Worm (Caenorhabditis elegans) whole organism, early embryonic: Measurements from ENCODE around the gene K10B4.3.

Experiments
- B0310.2 ChIP-seq: sonication (generic microtip); optimal IDR thresholded peaks from 2 replicates; lab custom pipeline; 2016; ENCODE audit warnings: mild to moderate bottlenecking, missing genetic modification characterization, missing compliant biosample characterization
- F13C5.2 ChIP-seq: sonication (generic microtip); optimal IDR thresholded peaks from 2 replicates; lab custom pipeline; 2017; ENCODE audit warnings: mild to moderate bottlenecking, missing genetic modification characterization, inconsistent platforms, missing compliant biosample characterization
- aly-1 ChIP-seq: sonication (generic microtip); optimal IDR thresholded peaks from 2 replicates; lab custom pipeline; 2016; ENCODE audit warnings: missing genetic modification characterization, missing compliant biosample characterization
- ama-1 ChIP-seq: fragments of 150-350 bp; optimal IDR thresholded peaks from 2 replicates; lab custom pipeline; 2014
- ceh-13 ChIP-seq: fragments of 200-800 bp; sonication (Bioruptor generic); optimal IDR thresholded peaks from 2 replicates; lab custom pipeline; 2018; ENCODE audit warnings: mild to moderate bottlenecking, missing genetic modification characterization, missing compliant biosample characterization
- ceh-36 ChIP-seq: sonication (generic microtip); optimal IDR thresholded peaks from 2 replicates; lab custom pipeline; 2016; ENCODE audit warnings: missing genetic modification characterization, inconsistent platforms, missing compliant biosample characterization
- ets-7 ChIP-seq: sonication (generic microtip); optimal IDR thresholded peaks from 2 replicates; lab custom pipeline; 2016; ENCODE audit warnings: missing genotype, missing genetic modification characterization, missing compliant biosample characterization
- flt-1 ChIP-seq: fragments of 200-800 bp; sonication (Bioruptor generic); IDR thresholded peaks from 2 replicates; pipeline ENCODE4 v1.3.6; 2022; ENCODE audit warnings: missing genetic modification characterization, missing compliant biosample characterization
- hmbx-1 ChIP-seq: sonication (generic microtip); optimal IDR thresholded peaks from 2 replicates; lab custom pipeline; 2016; ENCODE audit warnings: mild to moderate bottlenecking, missing genetic modification characterization, missing compliant biosample characterization
- hmg-4 ChIP-seq: fragments of 200-800 bp; sonication (Bioruptor generic); optimal IDR thresholded peaks from 2 replicates; lab custom pipeline; 2018; ENCODE audit warnings: mild to moderate bottlenecking, missing genetic modification characterization, missing compliant biosample characterization
- hnd-1 ChIP-seq: sonication (generic microtip); optimal IDR thresholded peaks from 2 replicates; lab custom pipeline; 2016; ENCODE audit warnings: missing genetic modification characterization, missing compliant biosample characterization
- pes-1 ChIP-seq: fragments of 200-800 bp; sonication (Bioruptor generic); IDR thresholded peaks from 2 replicates; pipeline ENCODE4 v1.3.6; 2022; ENCODE audit warnings: missing genetic modification reagents, missing genetic modification characterization, missing compliant biosample characterization
- scrt-1 ChIP-seq: fragments of 200-800 bp; sonication (Bioruptor generic); IDR thresholded peaks from 2 replicates; pipeline ENCODE4 v1.3.6; 2022; ENCODE audit warnings: missing genetic modification characterization, missing compliant biosample characterization
- sea-1 ChIP-seq: fragments of 200-800 bp; sonication (Bioruptor generic); conservative IDR thresholded peaks from 2 replicates; pipeline ENCODE4 v1.3.6; 2022; ENCODE audit warnings: missing genetic modification characterization, missing compliant biosample characterization
- tbx-11 ChIP-seq: fragments of 200-800 bp; sonication (Bioruptor generic); IDR thresholded peaks from 2 replicates; pipeline ENCODE4 v1.3.6; 2022; ENCODE audit warnings: missing genetic modification characterization, missing compliant biosample characterization
- tbx-37 ChIP-seq: fragments of 200-800 bp; sonication (Bioruptor generic); conservative IDR thresholded peaks from 2 replicates; pipeline ENCODE4 v1.3.6; 2022; ENCODE audit warnings: missing genetic modification reagents, missing genetic modification characterization, missing compliant biosample characterization
- tra-4 ChIP-seq: sonication (generic microtip); optimal IDR thresholded peaks from 2 replicates; lab custom pipeline; 2017; ENCODE audit warnings: missing genetic modification characterization, missing compliant biosample characterization

K10B4.3 gene

ce11 chrII:129770-130169 lies 8.7 kb upstream of the K10B4.3 start:
- TF ChIP-seq sea-1 (no peak), ama-1 (no peak), scrt-1 (GFP tag; lab: Robert Waterston, UW) (no peak), F13C5.2 (tag; lab: Kevin White, UChicago) (no peak)

- no peak for TF ChIP-seq hnd-1 (tag; lab: Kevin White, UChicago)
Observed at ce11 chrII:128929-129328, 7.9 kb upstream of the K10B4.3 start, which contains the start of gene srd-3. Gene srd-3, minus strand, starts transcription at chrII:129029.

ce11 chrII:124904-125303 lies 3.9 kb upstream of the K10B4.3 start, which contains the start of gene nmur-2:
Gene nmur-2, minus strand, starts transcription at chrII:125004.
- no peak for TF ChIP-seq ceh-13
- TF ChIP-seq ceh-36 (tag; lab: Kevin White, UChicago): no peak

- TF ChIP-seq ets-7 (tag; lab: Kevin White, UChicago) (no peak), sea-1 (no peak), aly-1 (tag; lab: Kevin White, UChicago) (no peak), tra-4 (tag; lab: Kevin White, UChicago) (no peak), ama-1 (no peak), hnd-1 (tag; lab: Kevin White, UChicago) (no peak), hmg-4 (GFP tag; lab: Kevin White, UChicago) (no peak), ceh-36 (tag; lab: Kevin White, UChicago) (no peak), pes-1 (GFP tag; lab: Robert Waterston, UW) (no peak), flt-1 (GFP tag; lab: Robert Waterston, UW) (no peak), scrt-1 (GFP tag; lab: Robert Waterston, UW) (no peak), F13C5.2 (tag; lab: Kevin White, UChicago) (no peak), tbx-11 (GFP tag; lab: Robert Waterston, UW) (no peak), hmbx-1 (tag; lab: Kevin White, UChicago) (no peak), ceh-13 (no peak), B0310.2 (tag; lab: Kevin White, UChicago) (no peak), tbx-37 (no peak)
Observed at ce11 chrII:122494-122893, 1.5 kb upstream of the K10B4.3 start.

ce11 chrII:122008-122407 lies 987 bp upstream of the K10B4.3 start:
- no peak for TF ChIP-seq scrt-1 (GFP tag; lab: Robert Waterston, UW)
- no peak for TF ChIP-seq ets-7 (tag; lab: Kevin White, UChicago)
- no peak for TF ChIP-seq hnd-1 (tag; lab: Kevin White, UChicago)
- no peak for TF ChIP-seq tbx-11 (GFP tag; lab: Robert Waterston, UW)
- TF ChIP-seq tbx-37: no peak
- no peak for TF ChIP-seq flt-1 (GFP tag; lab: Robert Waterston, UW)
- TF ChIP-seq ceh-36 (tag; lab: Kevin White, UChicago): no peak
- no peak for TF ChIP-seq aly-1 (tag; lab: Kevin White, UChicago)
- TF ChIP-seq tra-4 (tag; lab: Kevin White, UChicago): no peak
- TF ChIP-seq hmbx-1 (tag; lab: Kevin White, UChicago): no peak
- no peak for TF ChIP-seq F13C5.2 (tag; lab: Kevin White, UChicago)
- TF ChIP-seq ama-1: no peak

- TF ChIP-seq hmbx-1 (tag; lab: Kevin White, UChicago) (no peak), aly-1 (tag; lab: Kevin White, UChicago) (no peak), flt-1 (GFP tag; lab: Robert Waterston, UW) (no peak), B0310.2 (tag; lab: Kevin White, UChicago) (no peak), scrt-1 (GFP tag; lab: Robert Waterston, UW) (no peak), ceh-13 (no peak), hmg-4 (GFP tag; lab: Kevin White, UChicago) (no peak), tra-4 (tag; lab: Kevin White, UChicago) (no peak), tbx-37 (no peak), F13C5.2 (tag; lab: Kevin White, UChicago) (no peak), sea-1 (no peak), hnd-1 (tag; lab: Kevin White, UChicago) (no peak), tbx-11 (GFP tag; lab: Robert Waterston, UW) (no peak), pes-1 (GFP tag; lab: Robert Waterston, UW) (no peak), ama-1 (no peak), ets-7 (tag; lab: Kevin White, UChicago) (no peak)
Observed at ce11 chrII:116916-117315, 4.1 kb downstream of the K10B4.3 start, which contains the start of gene srt-54. Gene srt-54, plus strand, starts transcription at chrII:117216.

ce11 chrII:112231-112630 lies 8.8 kb downstream of the K10B4.3 start:
- TF ChIP-seq sea-1 (no peak), ceh-36 (tag; lab: Kevin White, UChicago) (no peak), hmbx-1 (tag; lab: Kevin White, UChicago) (no peak), flt-1 (GFP tag; lab: Robert Waterston, UW) (no peak), tbx-37 (no peak), hmg-4 (GFP tag; lab: Kevin White, UChicago) (no peak), tbx-11 (GFP tag; lab: Robert Waterston, UW) (no peak), B0310.2 (tag; lab: Kevin White, UChicago) (no peak), tra-4 (tag; lab: Kevin White, UChicago) (no peak), hnd-1 (tag; lab: Kevin White, UChicago) (no peak), aly-1 (tag; lab: Kevin White, UChicago) (no peak), ets-7 (tag; lab: Kevin White, UChicago) (no peak), ama-1 (no peak), F13C5.2 (tag; lab: Kevin White, UChicago) (no peak), pes-1 (GFP tag; lab: Robert Waterston, UW) (no peak)

- no peak for TF ChIP-seq sea-1
- TF ChIP-seq flt-1 (GFP tag; lab: Robert Waterston, UW): no peak
- no peak for TF ChIP-seq pes-1 (GFP tag; lab: Robert Waterston, UW)
Observed at ce11 chrII:111267-111666, 9.8 kb downstream of the K10B4.3 start, which contains the start of gene C50D2.1. Gene C50D2.1, plus strand, starts transcription at chrII:111567.
